Fruit fly (Drosophila melanogaster) Kc167 (cell line): ENCODE data around the gene CG31638.

ENCODE experiments used
- Myc ChIP-seq: fragments of >200 bp; optimal IDR thresholded peaks from 2 replicates; lab custom pipeline; 2017; ENCODE audit warnings: missing external identifiers
- h ChIP-seq: fragments of >200 bp; optimal IDR thresholded peaks from 3 replicates; lab custom pipeline; 2018; ENCODE audit warnings: missing external identifiers
- psq ChIP-seq: fragments of >200 bp; optimal IDR thresholded peaks from 2 replicates; lab custom pipeline; 2017; ENCODE audit warnings: missing external identifiers

DNA sequence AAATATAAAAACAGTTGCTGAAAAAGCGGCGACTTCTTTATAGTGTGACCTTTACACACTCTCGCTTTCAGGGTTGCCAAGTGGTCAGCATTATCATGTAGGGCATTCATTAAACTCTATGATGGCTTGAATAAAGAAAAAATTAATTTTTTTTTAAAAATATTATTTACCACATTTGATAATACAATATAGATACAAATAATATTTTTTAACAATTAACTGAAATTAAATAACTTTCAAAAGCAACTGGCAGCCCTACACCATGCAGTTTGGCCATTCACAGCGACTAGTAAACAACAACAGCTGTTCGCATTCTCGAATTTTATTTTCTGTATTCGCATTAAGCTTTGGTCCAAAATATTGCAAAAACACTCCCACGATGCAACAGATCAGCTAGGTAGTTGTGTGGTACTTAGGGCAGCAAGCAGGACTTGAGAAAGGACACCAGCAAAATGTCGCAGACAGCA, at the start of gene CG31638, which contains the start of gene Phf5a:
- no peak for TF ChIP-seq h (lab: Kevin White, UChicago)
- no peak for TF ChIP-seq Myc
- no peak for TF ChIP-seq psq
